Fruit fly (Drosophila melanogaster) whole organism, embryonic: Measurements from ENCODE around the gene cv-c.

Source experiments
- D19B ChIP-seq: fragments of 200-800 bp; sonication (Bioruptor generic); optimal IDR thresholded peaks from 2 replicates; lab custom pipeline; 2017; ENCODE audit warnings: missing biosample characterization, mild to moderate bottlenecking, missing genetic modification characterization
- Doc2 ChIP-seq: fragments of 200-800 bp; sonication (Bioruptor generic); IDR thresholded peaks from 2 replicates; pipeline ENCODE4 v1.3.6; 2022; ENCODE audit warnings: missing biosample characterization, missing genetic modification characterization
- Opbp ChIP-seq: fragments of 200-800 bp; sonication (Bioruptor generic); IDR thresholded peaks from 3 replicates; pipeline ENCODE4 v1.3.6; 2022; ENCODE audit warnings: missing biosample characterization, missing genetic modification characterization; ENCODE audit not compliant: partially characterized antibody
- crol ChIP-seq: fragments of 200-800 bp; sonication (Bioruptor generic); IDR thresholded peaks from 2 replicates; pipeline ENCODE4 v1.3.6; 2022; ENCODE audit warnings: missing biosample characterization, missing genetic modification characterization
- onecut ChIP-seq: fragments of 200-800 bp; sonication (Bioruptor generic); IDR thresholded peaks from 2 replicates; pipeline ENCODE4 v1.3.6; 2022; ENCODE audit warnings: missing biosample characterization, missing genetic modification characterization
- vfl ChIP-seq: fragments of 200-800 bp; sonication (Bioruptor generic); optimal IDR thresholded peaks from 2 replicates; lab custom pipeline; 2016; ENCODE audit warnings: missing biosample characterization, missing genetic modification characterization
- zfh2 ChIP-seq: fragments of 200-800 bp; sonication (Bioruptor generic); optimal IDR thresholded peaks from 2 replicates; lab custom pipeline; 2016; ENCODE audit warnings: missing biosample characterization, missing genetic modification characterization

dm6 chr3R:14414318-14414717 is 67.2 kb downstream of the cv-c start:
- no peak for TF ChIP-seq Doc2
- no peak for TF ChIP-seq vfl (GFP tag; lab: Kevin White, UChicago)
- TF ChIP-seq D19B (GFP tag; lab: Kevin White, UChicago), result no peak
- no peak for TF ChIP-seq Opbp (GFP tag; lab: Robert Waterston, UW)
- no peak for TF ChIP-seq crol (GFP tag; lab: Robert Waterston, UW)
- no peak for TF ChIP-seq zfh2 (GFP tag; lab: Kevin White, UChicago)
- no peak for TF ChIP-seq onecut (GFP tag; lab: Robert Waterston, UW)
